Fruit fly (Drosophila melanogaster) whole organism, embryonic: ENCODE data around the gene CG7352.

Experiments
- Adf1 ChIP-seq: fragments of 200-800 bp; sonication (Bioruptor generic); IDR thresholded peaks from 2 replicates; pipeline ENCODE4 v1.3.6; 2022; ENCODE audit warnings: missing biosample characterization, missing genetic modification characterization
- B-H2 ChIP-seq: fragments of 200-800 bp; sonication (Bioruptor generic); optimal IDR thresholded peaks from 2 replicates; lab custom pipeline; 2018; ENCODE audit warnings: missing biosample characterization, mild to moderate bottlenecking, missing genetic modification characterization
- CG10274 ChIP-seq: fragments of 200-800 bp; sonication (Bioruptor generic); optimal IDR thresholded peaks from 3 replicates; lab custom pipeline; 2017; ENCODE audit warnings: missing biosample characterization, mild to moderate bottlenecking, missing genetic modification characterization
- CG17829 ChIP-seq: fragments of 200-800 bp; optimal IDR thresholded peaks from 2 replicates; lab custom pipeline; 2019; ENCODE audit warnings: missing biosample characterization, mild to moderate bottlenecking, missing genetic modification characterization, moderate library complexity
- CG34376 ChIP-seq: fragments of 200-800 bp; sonication (Bioruptor generic); optimal IDR thresholded peaks from 2 replicates; lab custom pipeline; 2018; ENCODE audit warnings: missing biosample characterization, mild to moderate bottlenecking, missing genetic modification characterization
- CG4360 ChIP-seq: fragments of 200-800 bp; sonication (Bioruptor generic); IDR thresholded peaks from 2 replicates; pipeline ENCODE4 v1.3.6; 2022; ENCODE audit warnings: missing biosample characterization, missing genetic modification characterization
- CG6254 ChIP-seq: fragments of 200-800 bp; sonication (Bioruptor generic); optimal IDR thresholded peaks from 3 replicates; lab custom pipeline; 2017; ENCODE audit warnings: mild to moderate bottlenecking, missing biosample characterization, missing genetic modification reagents, missing genetic modification characterization
- CG6854 ChIP-seq: fragments of 200-800 bp; sonication (Bioruptor generic); optimal IDR thresholded peaks from 3 replicates; lab custom pipeline; 2017; ENCODE audit warnings: missing biosample characterization, mild to moderate bottlenecking, missing genetic modification characterization
- Hand ChIP-seq: fragments of 200-800 bp; sonication (Bioruptor generic); optimal IDR thresholded peaks from 2 replicates; lab custom pipeline; 2017; ENCODE audit warnings: mild to moderate bottlenecking, missing biosample characterization, missing genetic modification reagents, missing genetic modification characterization
- bbx ChIP-seq: fragments of 200-800 bp; sonication (Bioruptor generic); IDR thresholded peaks from 2 replicates; pipeline ENCODE4 v1.3.6; 2022; ENCODE audit warnings: missing biosample characterization, missing genetic modification characterization; ENCODE audit not compliant: partially characterized antibody
- crp ChIP-seq, 2 experiments: fragments of 200-800 bp; sonication (Bioruptor generic); optimal IDR thresholded peaks; 2 replicates in 1 of 2; 3 replicates in 1 of 2; lab custom pipeline; 2017; ENCODE audit warnings: missing biosample characterization in 2 of 2, missing genetic modification characterization in 2 of 2, mild to moderate bottlenecking in 1 of 2, moderate library complexity in 1 of 2

- TF ChIP-seq bbx (GFP tag; lab: Robert Waterston, UW) (no peak), CG10274 (GFP tag; lab: Kevin White, UChicago) (no peak), crp (GFP tag; optimal IDR thresholded peaks at IDR 0.05; lab: Kevin White, UChicago) (no peak), Hand (no peak), CG6854 (GFP tag; lab: Kevin White, UChicago) (no peak), Adf1 (GFP tag; lab: Robert Waterston, UW) (no peak), CG4360 (GFP tag; lab: Robert Waterston, UW) (no peak), CG34376 (GFP tag; lab: Kevin White, UChicago) (no peak), CG6254 (GFP tag; lab: Kevin White, UChicago) (no peak), CG17829 (tag; lab: Kevin White, UChicago) (no peak), B-H2 (no peak)
Measured at dm6 chr3R:8334471-8334783, 13.0 kb upstream of the CG7352 start.
